Worm (Caenorhabditis elegans): Measurements from ENCODE around the gene bus-5.

DNA sequence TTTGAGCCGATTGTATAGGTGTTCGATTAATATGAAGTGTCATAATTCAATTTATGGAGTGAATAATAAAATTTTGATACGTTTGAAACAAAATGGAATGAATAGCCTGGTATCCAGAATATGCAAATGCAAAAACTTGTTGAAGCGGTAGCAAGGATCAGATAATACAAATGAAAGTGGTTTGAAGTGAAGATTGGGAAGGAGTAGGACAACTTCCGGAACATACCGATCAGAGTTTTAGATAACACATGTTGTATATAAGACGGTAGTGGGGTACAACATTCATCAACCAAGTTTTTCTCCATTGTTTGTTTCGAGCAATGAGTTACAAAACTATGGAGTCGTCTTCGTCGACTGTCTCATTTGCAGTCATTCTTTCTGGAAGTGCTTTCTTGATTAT lies 19.7 kb downstream of the bus-5 start, which contains the start of gene col-164:
- TF ChIP-seq mes-4 (tag; optimal IDR thresholded peaks at IDR 0.05), result no peak
- no peak for TF ChIP-seq F39B2.1 (GFP tag; IDR thresholded peaks at IDR 0.05)
- no peak for TF ChIP-seq egl-44 (GFP tag; IDR thresholded peaks at IDR 0.05)
- TF ChIP-seq B0261.1 (tag; optimal IDR thresholded peaks at IDR 0.05), result no peak
- no peak for TF ChIP-seq unc-62 (GFP tag; optimal IDR thresholded peaks at IDR 0.05)
- no peak for TF ChIP-seq hmg-20 (GFP tag; IDR thresholded peaks at IDR 0.05)
- no peak for TF ChIP-seq ceh-27 (GFP tag; optimal IDR thresholded peaks at IDR 0.05)
- no peak for TF ChIP-seq attf-6 (GFP tag; IDR thresholded peaks at IDR 0.05)
- TF ChIP-seq ama-1 (optimal IDR thresholded peaks at IDR 0.05), result no peak
- no peak for TF ChIP-seq ama-1 (GFP tag; optimal IDR thresholded peaks at IDR 0.05)
- no peak for TF ChIP-seq Y53G8AR.9 (GFP tag; conservative IDR thresholded peaks at IDR 0.05)
- no peak for TF ChIP-seq lsy-27 (tag; optimal IDR thresholded peaks at IDR 0.05; ENCODE audit: borderline replicate concordance, insufficient read depth)
